Worm (Caenorhabditis elegans) whole organism, young adult: Measurements from ENCODE around the gene tag-322.
A peak's percentile ranks its signal among the peaks of the same experiment; 100 is the strongest.

Source experiments
- B0261.1 ChIP-seq: sonication (generic microtip); optimal IDR thresholded peaks from 2 replicates; lab custom pipeline; 2016; ENCODE audit warnings: mild to moderate bottlenecking, missing genetic modification characterization, moderate library complexity, missing compliant biosample characterization
- B0336.3 ChIP-seq: fragments of 200-800 bp; sonication (Bioruptor generic); IDR thresholded peaks from 2 replicates; pipeline ENCODE4 v1.3.6; 2022; ENCODE audit warnings: missing genetic modification characterization, missing compliant biosample characterization
- C06A6.2 ChIP-seq: fragments of 200-800 bp; sonication (Bioruptor generic); conservative IDR thresholded peaks from 2 replicates; pipeline ENCODE4 v1.3.6; 2022; ENCODE audit warnings: missing genetic modification characterization, missing compliant biosample characterization
- F10E7.11 ChIP-seq: sonication (generic microtip); optimal IDR thresholded peaks from 2 replicates; lab custom pipeline; 2017; ENCODE audit warnings: mild to moderate bottlenecking, missing genetic modification characterization, moderate library complexity, missing compliant biosample characterization
- F23B12.7 ChIP-seq: sonication (generic microtip); optimal IDR thresholded peaks from 2 replicates; lab custom pipeline; 2017; ENCODE audit warnings: missing genetic modification characterization, mild to moderate bottlenecking, missing compliant biosample characterization, antibody characterized with exemption, moderate library complexity; ENCODE audit not compliant: insufficient read depth
- F49E8.2 ChIP-seq: sonication (generic microtip); optimal IDR thresholded peaks from 3 replicates; lab custom pipeline; 2017; ENCODE audit warnings: missing genetic modification characterization, mild to moderate bottlenecking, missing compliant biosample characterization, antibody characterized with exemption, moderate library complexity; ENCODE audit not compliant: insufficient read depth
- F52B5.7 ChIP-seq: sonication (generic microtip); optimal IDR thresholded peaks from 2 replicates; lab custom pipeline; 2016; ENCODE audit warnings: mild to moderate bottlenecking, missing genetic modification characterization, missing compliant biosample characterization
- F55B11.4 ChIP-seq: sonication (generic microtip); optimal IDR thresholded peaks from 2 replicates; lab custom pipeline; 2016; ENCODE audit warnings: missing compliant biosample characterization, missing genetic modification characterization, borderline replicate concordance; ENCODE audit not compliant: insufficient read depth
- T26A5.8 ChIP-seq: sonication (generic microtip); optimal IDR thresholded peaks from 2 replicates; lab custom pipeline; 2016; ENCODE audit warnings: missing genetic modification characterization, missing compliant biosample characterization
- Y79H2A.3 ChIP-seq: fragments of 200-800 bp; sonication (Bioruptor generic); conservative IDR thresholded peaks from 2 replicates; pipeline ENCODE4 v1.3.6; 2022; ENCODE audit warnings: missing genetic modification reagents, missing genetic modification characterization, missing compliant biosample characterization
- ZK185.1 ChIP-seq: sonication (generic microtip); optimal IDR thresholded peaks from 2 replicates; lab custom pipeline; 2016; ENCODE audit warnings: mild to moderate bottlenecking, missing genetic modification characterization, missing compliant biosample characterization; ENCODE audit not compliant: poor library complexity, severe bottlenecking
- akir-1 ChIP-seq: fragments of 200-800 bp; sonication (Bioruptor generic); optimal IDR thresholded peaks from 2 replicates; lab custom pipeline; 2018; ENCODE audit warnings: mild to moderate bottlenecking, missing genetic modification characterization, moderate library complexity, missing compliant biosample characterization
- attf-3 ChIP-seq: fragments of 200-800 bp; sonication (Bioruptor generic); conservative IDR thresholded peaks from 2 replicates; pipeline ENCODE4 v1.3.6; 2022; ENCODE audit warnings: missing genetic modification reagents, missing genetic modification characterization, missing compliant biosample characterization
- attf-5 ChIP-seq: fragments of 200-800 bp; sonication (Bioruptor generic); optimal IDR thresholded peaks from 2 replicates; lab custom pipeline; 2018; ENCODE audit warnings: mild to moderate bottlenecking, missing genetic modification characterization, missing compliant biosample characterization
- attf-6 ChIP-seq: fragments of 200-800 bp; sonication (Bioruptor generic); IDR thresholded peaks from 2 replicates; pipeline ENCODE4 v1.3.6; 2022; ENCODE audit warnings: missing genetic modification reagents, missing genetic modification characterization, missing compliant biosample characterization
- cebp-1 ChIP-seq, 2 experiments: fragments of 200-800 bp in 1 of 2; sonication (Bioruptor generic) in 1 of 2; sonication (generic microtip) in 1 of 2; IDR thresholded peaks in 1 of 2; optimal IDR thresholded peaks in 1 of 2; 2 replicates each; pipeline versions ENCODE4 v1.3.6 to Lab custom; 2017 to 2022; ENCODE audit warnings: missing compliant biosample characterization in 2 of 2, missing genetic modification characterization in 2 of 2, mild to moderate bottlenecking in 1 of 2, missing genetic modification reagents in 1 of 2, moderate library complexity in 1 of 2
- ceh-100 ChIP-seq: fragments of 200-800 bp; sonication (Bioruptor generic); IDR thresholded peaks from 2 replicates; pipeline ENCODE4 v1.3.6; 2022; ENCODE audit warnings: missing genetic modification reagents, missing genetic modification characterization, missing compliant biosample characterization
- ceh-27 ChIP-seq: fragments of 200-800 bp; sonication (Bioruptor generic); optimal IDR thresholded peaks from 2 replicates; lab custom pipeline; 2018; ENCODE audit warnings: mild to moderate bottlenecking, missing genetic modification characterization, moderate library complexity, missing compliant biosample characterization
- ceh-79 ChIP-seq: sonication (generic microtip); optimal IDR thresholded peaks from 2 replicates; lab custom pipeline; 2017; ENCODE audit warnings: mild to moderate bottlenecking, missing genetic modification characterization, missing compliant biosample characterization
- dox-1 ChIP-seq: fragments of 200-800 bp; sonication (Bioruptor generic); IDR thresholded peaks from 2 replicates; pipeline ENCODE4 v1.3.6; 2022; ENCODE audit warnings: missing genetic modification reagents, missing genetic modification characterization, missing compliant biosample characterization
- egl-18 ChIP-seq: fragments of 200-800 bp; sonication (Bioruptor generic); IDR thresholded peaks from 2 replicates; pipeline ENCODE4 v1.3.6; 2022; ENCODE audit warnings: missing genetic modification reagents, missing genetic modification characterization, missing compliant biosample characterization
- egl-44 ChIP-seq: fragments of 200-800 bp; sonication (Bioruptor generic); IDR thresholded peaks from 2 replicates; pipeline ENCODE4 v1.3.6; 2022; ENCODE audit warnings: missing genetic modification reagents, missing genetic modification characterization, missing compliant biosample characterization
- ekl-4 ChIP-seq: fragments of 200-800 bp; sonication (Bioruptor generic); IDR thresholded peaks from 2 replicates; pipeline ENCODE4 v1.3.6; 2022; ENCODE audit warnings: missing genetic modification reagents, missing genetic modification characterization, missing compliant biosample characterization
- him-1 ChIP-seq: sonication (generic microtip); optimal IDR thresholded peaks from 2 replicates; lab custom pipeline; 2016; ENCODE audit warnings: missing genotype, missing genetic modification reagents, missing genetic modification characterization, missing compliant biosample characterization
- hlh-12 ChIP-seq: sonication (generic microtip); optimal IDR thresholded peaks from 2 replicates; lab custom pipeline; 2016; ENCODE audit warnings: missing genetic modification characterization, missing compliant biosample characterization
- hlh-26 ChIP-seq: fragments of 200-800 bp; sonication (Bioruptor generic); conservative IDR thresholded peaks from 2 replicates; pipeline ENCODE4 v1.3.6; 2022; ENCODE audit warnings: missing genetic modification reagents, missing genetic modification characterization, missing compliant biosample characterization
- hmg-1.2 ChIP-seq: fragments of 200-800 bp; sonication (Bioruptor generic); IDR thresholded peaks from 2 replicates; pipeline ENCODE4 v1.3.6; 2022; ENCODE audit warnings: missing genetic modification reagents, missing genetic modification characterization, missing compliant biosample characterization
- hsf-1 ChIP-seq: fragments of 200-800 bp; sonication (Bioruptor generic); IDR thresholded peaks from 2 replicates; pipeline ENCODE4 v1.3.6; 2022; ENCODE audit warnings: missing genetic modification reagents, missing genetic modification characterization, missing compliant biosample characterization
- lin-35 ChIP-seq, 3 experiments: fragments of 150-350 bp in 2 of 3; sonication (generic microtip) in 1 of 3; optimal IDR thresholded peaks; 2 replicates each; lab custom pipeline; 2014 to 2018; ENCODE audit warnings: missing biosample characterization in 3 of 3, missing genetic modification characterization in 3 of 3, missing genetic modification reagents in 3 of 3
- lin-40 ChIP-seq: sonication (generic microtip); optimal IDR thresholded peaks from 2 replicates; lab custom pipeline; 2016; ENCODE audit warnings: missing genetic modification characterization, mild to moderate bottlenecking, missing compliant biosample characterization, missing genotype, missing genetic modification reagents
- lsl-1 ChIP-seq: fragments of 200-800 bp; sonication (Bioruptor generic); optimal IDR thresholded peaks from 2 replicates; lab custom pipeline; 2018; ENCODE audit warnings: mild to moderate bottlenecking, missing genetic modification characterization, moderate library complexity, missing compliant biosample characterization
- lsy-27 ChIP-seq: sonication (generic microtip); optimal IDR thresholded peaks from 2 replicates; lab custom pipeline; 2017; ENCODE audit warnings: missing genetic modification characterization, mild to moderate bottlenecking, missing compliant biosample characterization, antibody characterized with exemption, missing genotype, borderline replicate concordance; ENCODE audit not compliant: insufficient read depth
- madf-10 ChIP-seq: sonication (generic microtip); optimal IDR thresholded peaks from 2 replicates; lab custom pipeline; 2016; ENCODE audit warnings: mild to moderate bottlenecking, missing genetic modification characterization, missing compliant biosample characterization
- madf-6 ChIP-seq: fragments of 200-800 bp; sonication (Bioruptor generic); IDR thresholded peaks from 2 replicates; pipeline ENCODE4 v1.3.6; 2022; ENCODE audit warnings: missing genetic modification reagents, missing genetic modification characterization, missing compliant biosample characterization
- mcd-1 ChIP-seq: fragments of 200-800 bp; sonication (Bioruptor generic); IDR thresholded peaks from 2 replicates; pipeline ENCODE4 v1.3.6; 2022; ENCODE audit warnings: missing genetic modification reagents, missing genetic modification characterization, missing compliant biosample characterization
- mxl-1 ChIP-seq: sonication (generic microtip); optimal IDR thresholded peaks from 2 replicates; lab custom pipeline; 2016; ENCODE audit warnings: missing genetic modification characterization, missing compliant biosample characterization
- nhr-179 ChIP-seq: sonication (generic microtip); optimal IDR thresholded peaks from 2 replicates; lab custom pipeline; 2016; ENCODE audit warnings: mild to moderate bottlenecking, missing genetic modification characterization, missing compliant biosample characterization
- pbrm-1 ChIP-seq: fragments of 200-800 bp; sonication (Bioruptor generic); IDR thresholded peaks from 2 replicates; pipeline ENCODE4 v1.3.6; 2022; ENCODE audit warnings: missing genetic modification reagents, missing genetic modification characterization, missing compliant biosample characterization
- rec-8 ChIP-seq, 2 experiments: sonication (generic microtip); optimal IDR thresholded peaks; 2 replicates each; lab custom pipeline; 2016; ENCODE audit warnings: mild to moderate bottlenecking in 2 of 2, missing genetic modification characterization in 2 of 2, missing genetic modification reagents in 2 of 2, missing genotype in 2 of 2, missing biosample characterization in 1 of 2, missing compliant biosample characterization in 1 of 2, moderate library complexity in 1 of 2
- snpc-4 ChIP-seq, 5 experiments: fragments of 150-350 bp in 1 of 5; sonication (generic microtip) in 4 of 5; optimal IDR thresholded peaks; 2 replicates each; lab custom pipeline; 2014 to 2018; ENCODE audit warnings: missing genetic modification characterization in 5 of 5, missing biosample characterization in 3 of 5, antibody characterized with exemption in 2 of 5, mild to moderate bottlenecking in 2 of 5, missing compliant biosample characterization in 2 of 5, missing genotype in 2 of 5, moderate library complexity in 2 of 5, missing genetic modification reagents in 1 of 5
- tbp1 ChIP-seq: fragments of 200-800 bp; sonication (Bioruptor generic); optimal IDR thresholded peaks from 2 replicates; lab custom pipeline; 2018; ENCODE audit warnings: mild to moderate bottlenecking, missing genetic modification characterization, missing compliant biosample characterization
- tlf-1 ChIP-seq: fragments of 200-800 bp; sonication (Bioruptor generic); optimal IDR thresholded peaks from 2 replicates; lab custom pipeline; 2018; ENCODE audit warnings: mild to moderate bottlenecking, missing genetic modification characterization, missing compliant biosample characterization
- xnd-1 ChIP-seq: sonication (generic microtip); optimal IDR thresholded peaks from 2 replicates; lab custom pipeline; 2016; ENCODE audit warnings: missing genotype, missing genetic modification reagents, missing genetic modification characterization, missing compliant biosample characterization
- ztf-25 ChIP-seq: fragments of 200-800 bp; sonication (Bioruptor generic); IDR thresholded peaks from 2 replicates; pipeline ENCODE4 v1.3.6; 2022; ENCODE audit warnings: missing genetic modification reagents, missing genetic modification characterization, missing compliant biosample characterization
- ztf-26 ChIP-seq: sonication (generic microtip); optimal IDR thresholded peaks from 2 replicates; lab custom pipeline; 2017; ENCODE audit warnings: missing genetic modification characterization, missing compliant biosample characterization

Gene tag-322

DNA sequence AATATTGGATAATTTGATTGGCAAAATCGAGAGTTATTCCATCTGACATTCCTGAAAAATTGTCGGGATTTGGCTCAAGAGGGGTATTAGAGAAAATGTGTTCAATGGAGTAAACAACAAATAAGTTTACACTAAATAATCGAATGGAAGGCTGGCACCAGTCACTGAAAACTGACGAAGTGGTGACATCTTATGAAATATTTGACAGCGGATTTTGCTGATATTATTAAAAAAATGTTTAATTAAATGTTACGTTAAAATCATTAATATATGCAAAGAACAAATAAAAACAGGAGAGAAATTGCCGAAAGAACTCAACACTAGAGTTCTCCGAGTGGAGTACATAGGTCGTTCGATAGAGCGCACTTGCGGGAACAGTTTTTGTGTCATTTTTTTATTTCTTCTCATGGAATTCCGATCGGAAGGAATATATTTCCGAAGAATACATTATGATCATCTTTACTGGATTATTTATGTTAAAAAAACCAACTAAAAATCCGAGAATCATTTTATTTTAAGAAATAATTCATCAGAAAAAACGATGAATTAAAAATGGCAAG is at the start of gene tag-322:
Gene tag-322 (minus strand): TSS at position 51 of the 560 bp plus-strand sequence.
- TF ChIP-seq B0261.1 (no peak), mxl-1 (tag; lab: Kevin White, UChicago) (no peak), F52B5.7 (tag; lab: Kevin White, UChicago) (no peak), ceh-100 (GFP tag; lab: Robert Waterston, UW) (0 out of 2 replicates have a peak, but pooled peaks have one; percentile 24), ceh-79 (tag; lab: Kevin White, UChicago) (no peak), hlh-12 (tag; lab: Kevin White, UChicago) (no peak), ekl-4 (GFP tag; lab: Robert Waterston, UW) (peak; percentile 50; the same call in 1 of the 2 replicates), F49E8.2 (tag; lab: Kevin White, UChicago) (peak; percentile 39), madf-10 (tag; lab: Kevin White, UChicago) (no peak), hmg-1.2 (0 out of 2 replicates have a peak, but pooled peaks have one; percentile 6), mcd-1 (GFP tag; lab: Robert Waterston, UW) (peak; percentile 93), ztf-26 (no peak), hlh-26 (GFP tag; lab: Robert Waterston, UW) (no peak), pbrm-1 (GFP tag; lab: Robert Waterston, UW) (0 out of 2 replicates have a peak, but pooled peaks have one; percentile 30), Y79H2A.3 (GFP tag; lab: Robert Waterston, UW) (no peak), F55B11.4 (no peak), ceh-27 (GFP tag; lab: Kevin White, UChicago) (peak; percentile 1), him-1 (tag; lab: Kevin White, UChicago) (no peak), egl-44 (GFP tag; lab: Robert Waterston, UW) (no peak), nhr-179 (tag; lab: Kevin White, UChicago) (no peak), attf-3 (no peak), attf-6 (GFP tag; lab: Robert Waterston, UW) (no peak), ZK185.1 (tag; lab: Kevin White, UChicago) (peak; percentile 35), lin-35 (GFP tag; optimal IDR thresholded peaks at IDR 0.05; lab: Kevin White, UChicago) (peak in 1 of 3 experiments; percentile 62), tbp1 (peak; percentile 16), cebp-1 (GFP tag; IDR thresholded peaks at IDR 0.05; lab: Robert Waterston, UW) (no peak), cebp-1 (tag; optimal IDR thresholded peaks at IDR 0.05; lab: Kevin White, UChicago) (peak; percentile 41), tlf-1 (GFP tag; lab: Kevin White, UChicago) (no peak), madf-6 (GFP tag; lab: Robert Waterston, UW) (peak; percentile 59), F10E7.11 (no peak), attf-5 (GFP tag; lab: Kevin White, UChicago) (peak; percentile 19), C06A6.2 (GFP tag; lab: Robert Waterston, UW) (no peak), egl-18 (no peak), B0336.3 (GFP tag; lab: Robert Waterston, UW) (0 out of 2 replicates have a peak, but pooled peaks have one; percentile 39), ztf-25 (GFP tag; lab: Robert Waterston, UW) (no peak), akir-1 (GFP tag; lab: Kevin White, UChicago) (no peak), lsy-27 (no peak), hsf-1 (GFP tag; lab: Robert Waterston, UW) (no peak), rec-8 (tag; optimal IDR thresholded peaks at IDR 0.05; lab: Kevin White, UChicago) (no peak), lin-40 (tag; lab: Kevin White, UChicago) (peak; percentile 41), xnd-1 (tag; lab: Kevin White, UChicago) (no peak), lsl-1 (GFP tag; lab: Kevin White, UChicago) (peak; percentile 19), T26A5.8 (tag; lab: Kevin White, UChicago) (no peak), snpc-4 (GFP tag; optimal IDR thresholded peaks at IDR 0.05; lab: Kevin White, UChicago) (no peak), snpc-4 (tag; optimal IDR thresholded peaks at IDR 0.05; lab: Kevin White, UChicago) (peak in 2 of 4 experiments; percentile 19 to 42), F23B12.7 (tag; lab: Kevin White, UChicago) (peak; percentile 28), dox-1 (GFP tag; lab: Robert Waterston, UW) (0 out of 2 replicates have a peak, but pooled peaks have one; percentile 26)
